Worm (Caenorhabditis elegans): ENCODE measurements around the gene F35E8.13.

- TF ChIP-seq nhr-12 (tag; optimal IDR thresholded peaks at IDR 0.05), result no peak
- TF ChIP-seq nhr-28 (tag; optimal IDR thresholded peaks at IDR 0.05), result no peak
- no peak for TF ChIP-seq nhr-76 (tag; optimal IDR thresholded peaks at IDR 0.05)
- TF ChIP-seq elt-3 (tag; optimal IDR thresholded peaks at IDR 0.05), result no peak
- TF ChIP-seq nhr-237 (tag; optimal IDR thresholded peaks at IDR 0.05), result no peak
- no peak for TF ChIP-seq blmp-1 (tag; optimal IDR thresholded peaks at IDR 0.05)
Observed at ce11 chrV:15967542-15967941, 44.5 kb downstream of the F35E8.13 start, which contains the start of gene sri-1.

Measured in whole organism, mixed stage, embryonic.